Worm (Caenorhabditis elegans) whole organism, late embryonic: ENCODE measurements around the gene Y57G11C.46.

Experiments used
- ceh-18 ChIP-seq: sonication (generic microtip); optimal IDR thresholded peaks from 2 replicates; lab custom pipeline; 2016; ENCODE audit warnings: missing genetic modification characterization, missing compliant biosample characterization
- ceh-9 ChIP-seq: sonication (generic microtip); optimal IDR thresholded peaks from 2 replicates; lab custom pipeline; 2016; ENCODE audit warnings: mild to moderate bottlenecking, missing genetic modification characterization, inconsistent platforms, missing compliant biosample characterization
- ets-4 ChIP-seq: sonication (generic microtip); optimal IDR thresholded peaks from 2 replicates; lab custom pipeline; 2016; ENCODE audit warnings: missing genetic modification characterization, missing compliant biosample characterization
- nfya-1 ChIP-seq: sonication (generic microtip); optimal IDR thresholded peaks from 2 replicates; lab custom pipeline; 2017; ENCODE audit warnings: missing genetic modification characterization, mild to moderate bottlenecking, missing compliant biosample characterization, antibody characterized with exemption, moderate library complexity
- pax-1 ChIP-seq: fragments of 150-350 bp; optimal IDR thresholded peaks from 2 replicates; lab custom pipeline; 2014; ENCODE audit warnings: missing biosample characterization, missing genetic modification characterization
- pha-4 ChIP-seq: fragments of 150-350 bp; optimal IDR thresholded peaks from 2 replicates; lab custom pipeline; 2018; ENCODE audit warnings: missing biosample characterization, missing genetic modification reagents, missing genetic modification characterization
- pqm-1 ChIP-seq: sonication (generic microtip); optimal IDR thresholded peaks from 2 replicates; lab custom pipeline; 2016; ENCODE audit warnings: missing genetic modification characterization, missing compliant biosample characterization
- pros-1 ChIP-seq: fragments of 150-350 bp; optimal IDR thresholded peaks from 2 replicates; lab custom pipeline; 2014; ENCODE audit warnings: missing biosample characterization, missing genetic modification reagents, missing genetic modification characterization

- TF ChIP-seq pha-4 (tag; lab: Kevin White, UChicago) (no peak), ets-4 (tag; lab: Kevin White, UChicago) (peak; percentile 51), nfya-1 (tag; lab: Kevin White, UChicago) (peak; percentile 75), pax-1 (tag; lab: Kevin White, UChicago) (no peak), ceh-9 (tag; lab: Kevin White, UChicago) (no peak), pqm-1 (tag; lab: Kevin White, UChicago) (no peak), ceh-18 (peak; percentile 30), pros-1 (tag; lab: Kevin White, UChicago) (peak; percentile 2)
These were observed 22.1 kb downstream of the Y57G11C.46 start for ce11 chrIV:14793900-14794624.
